Worm (Caenorhabditis elegans) whole organism, midembryonic: ENCODE data around the gene drr-1.

Experiments used
- T22C8.4 ChIP-seq: fragments of 200-800 bp; sonication (Bioruptor generic); IDR thresholded peaks from 2 replicates; pipeline ENCODE4 v1.3.6; 2022; ENCODE audit warnings: missing genetic modification characterization, missing compliant biosample characterization
- cog-1 ChIP-seq: sonication (generic microtip); optimal IDR thresholded peaks from 2 replicates; lab custom pipeline; 2016; ENCODE audit warnings: missing genetic modification characterization, missing compliant biosample characterization
- flt-1 ChIP-seq: fragments of 200-800 bp; sonication (Bioruptor generic); IDR thresholded peaks from 2 replicates; pipeline ENCODE4 v1.3.6; 2022; ENCODE audit warnings: missing genetic modification characterization, missing compliant biosample characterization
- klf-2 ChIP-seq: fragments of 200-800 bp; sonication (Bioruptor generic); conservative IDR thresholded peaks from 2 replicates; pipeline ENCODE4 v1.3.6; 2022; ENCODE audit warnings: missing genetic modification reagents, missing genetic modification characterization, missing compliant biosample characterization
- med-1 ChIP-seq: sonication (generic microtip); optimal IDR thresholded peaks from 2 replicates; lab custom pipeline; 2017; ENCODE audit warnings: missing genetic modification characterization, mild to moderate bottlenecking, missing compliant biosample characterization, antibody characterized with exemption, missing genetic modification reagents; ENCODE audit not compliant: insufficient read depth
- ref-1 ChIP-seq: fragments of 200-800 bp; sonication (Bioruptor generic); conservative IDR thresholded peaks from 2 replicates; pipeline ENCODE4 v1.3.6; 2022; ENCODE audit warnings: missing genetic modification reagents, missing genetic modification characterization, missing compliant biosample characterization
- tab-1 ChIP-seq: fragments of 200-800 bp; sonication (Bioruptor generic); IDR thresholded peaks from 2 replicates; pipeline ENCODE4 v1.3.6; 2022; ENCODE audit warnings: missing genetic modification characterization, missing compliant biosample characterization
- ztf-23 ChIP-seq: fragments of 200-800 bp; sonication (Bioruptor generic); IDR thresholded peaks from 2 replicates; pipeline ENCODE4 v1.3.6; 2022; ENCODE audit warnings: missing genetic modification reagents, missing genetic modification characterization, missing compliant biosample characterization
- ztf-29 ChIP-seq: fragments of 200-800 bp; sonication (Bioruptor generic); IDR thresholded peaks from 2 replicates; pipeline ENCODE4 v1.3.6; 2022; ENCODE audit warnings: missing genetic modification reagents, missing genetic modification characterization, missing compliant biosample characterization

Gene drr-1

DNA sequence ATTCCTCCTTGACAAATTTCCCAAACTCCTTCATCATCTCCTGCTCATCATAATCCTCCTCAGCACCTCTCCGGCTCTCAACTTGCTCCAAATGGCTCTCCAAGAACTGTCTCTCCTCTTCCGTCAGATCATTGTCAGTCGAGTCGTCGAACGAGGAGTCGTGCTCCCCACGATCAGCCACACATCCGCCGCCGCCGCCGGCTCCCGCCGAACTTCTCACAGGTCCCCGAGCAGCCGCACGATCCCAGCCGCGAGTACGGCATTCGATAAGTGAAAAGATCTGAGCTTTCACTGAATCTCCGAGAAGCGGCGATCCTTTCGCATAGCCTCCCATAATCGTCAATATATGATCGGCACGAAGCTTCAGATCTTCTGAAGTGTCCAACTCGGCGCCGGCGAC lies 44.4 kb downstream of the drr-1 start:
- TF ChIP-seq klf-2 (GFP tag; lab: Robert Waterston, UW) (no peak), cog-1 (tag; lab: Kevin White, UChicago) (no peak), ref-1 (GFP tag; lab: Robert Waterston, UW) (no peak), med-1 (GFP tag; lab: Kevin White, UChicago) (no peak), flt-1 (GFP tag; lab: Robert Waterston, UW) (no peak), ztf-29 (GFP tag; lab: Robert Waterston, UW) (no peak), ztf-23 (no peak), T22C8.4 (GFP tag; lab: Robert Waterston, UW) (no peak), tab-1 (GFP tag; lab: Robert Waterston, UW) (no peak)

DNA sequence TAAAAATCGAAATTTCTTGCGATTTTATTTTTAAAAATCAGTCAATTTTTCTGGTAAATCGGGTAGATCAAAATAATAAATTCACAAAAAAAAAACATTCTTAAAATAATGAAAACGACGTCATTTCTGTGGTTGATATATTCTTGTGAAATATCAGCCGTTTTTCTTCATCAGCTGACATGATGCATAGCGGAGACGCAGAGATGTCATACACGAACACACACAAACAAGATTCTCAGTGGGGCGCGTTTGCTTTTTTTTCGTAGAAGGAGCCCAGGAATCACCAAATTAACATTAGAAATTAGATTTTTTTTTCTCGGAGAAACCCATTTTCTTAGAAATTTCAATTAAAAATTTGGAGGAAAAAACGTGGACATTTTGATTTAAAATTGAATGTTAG lies 48.0 kb downstream of the drr-1 start:
- TF ChIP-seq ref-1 (GFP tag; lab: Robert Waterston, UW) (no peak), cog-1 (tag; lab: Kevin White, UChicago) (peak; percentile 76), flt-1 (GFP tag; lab: Robert Waterston, UW) (0 out of 2 replicates have a peak, but pooled peaks have one; percentile 46)

DNA sequence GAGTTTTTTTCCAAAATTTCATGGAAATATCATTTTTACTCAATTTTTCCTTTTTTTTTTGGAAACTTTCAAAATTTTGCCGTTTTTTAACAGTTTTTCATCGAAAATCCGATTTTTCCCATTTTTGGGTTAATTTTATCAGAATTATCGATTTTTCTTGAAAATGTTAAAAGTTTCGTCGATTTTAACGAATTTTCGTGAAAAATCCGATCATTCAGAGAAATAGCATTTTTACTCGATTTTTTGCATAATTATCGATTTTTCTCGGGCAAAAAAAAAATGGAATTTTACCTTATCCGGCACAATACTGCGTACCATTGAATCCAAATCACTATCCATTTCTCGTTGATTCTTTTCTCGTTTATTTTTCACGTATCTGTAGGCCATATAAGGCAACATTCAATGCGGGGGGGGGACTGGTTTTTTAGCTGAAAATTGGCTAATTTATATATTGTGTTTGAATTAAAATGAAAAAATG lies 48.5 kb downstream of the drr-1 start, which contains the start of gene tbc-14:
TSS of gene tbc-14 (minus strand) at position 428 of the 478 bp plus-strand sequence.
- TF ChIP-seq ztf-29 (GFP tag; lab: Robert Waterston, UW): no peak
- TF ChIP-seq T22C8.4 (GFP tag; lab: Robert Waterston, UW): peak; percentile 75
- no peak for TF ChIP-seq ref-1 (GFP tag; lab: Robert Waterston, UW)

DNA sequence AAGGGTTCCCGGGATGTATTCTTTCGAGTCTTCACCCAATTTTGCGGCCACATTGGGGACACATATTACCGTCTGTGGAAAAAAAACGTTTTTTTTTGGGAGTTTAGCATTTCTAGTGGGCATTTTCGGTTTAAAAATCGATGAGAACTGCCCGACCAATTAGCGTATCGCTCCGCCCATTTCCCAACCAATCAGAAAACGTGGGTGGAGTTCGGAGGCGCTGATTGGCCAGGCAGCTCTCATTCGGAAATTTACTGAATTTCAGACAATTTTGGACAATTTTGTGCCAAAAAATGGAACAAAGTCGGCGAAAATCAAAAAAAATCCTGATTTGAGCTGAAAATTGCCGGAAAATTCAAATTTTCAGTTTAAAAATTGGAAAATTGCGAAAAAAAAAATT lies 49.1 kb downstream of the drr-1 start:
- no peak for TF ChIP-seq ztf-29 (GFP tag; lab: Robert Waterston, UW)
- TF ChIP-seq T22C8.4 (GFP tag; lab: Robert Waterston, UW): no peak
- no peak for TF ChIP-seq ztf-23
- TF ChIP-seq med-1 (GFP tag; lab: Kevin White, UChicago): no peak
- no peak for TF ChIP-seq cog-1 (tag; lab: Kevin White, UChicago)
- TF ChIP-seq flt-1 (GFP tag; lab: Robert Waterston, UW): no peak
- no peak for TF ChIP-seq ref-1 (GFP tag; lab: Robert Waterston, UW)
